Worm (Caenorhabditis elegans): Measurements from ENCODE around the gene hex-3.

ce11 chrIII:10815199-10815598 is 33.8 kb upstream of the hex-3 start:
- TF ChIP-seq nhr-237 (tag; optimal IDR thresholded peaks at IDR 0.05): no peak
- no peak for TF ChIP-seq unc-62 (GFP tag; optimal IDR thresholded peaks at IDR 0.05)
- no peak for TF ChIP-seq skn-1 (tag; optimal IDR thresholded peaks at IDR 0.05)

Measured in whole organism, L3 larva.